Fruit fly (Drosophila melanogaster) whole organism, embryonic: ENCODE results near the gene CG34258.

Experiments used
- Atf6 ChIP-seq: fragments of 200-800 bp; sonication (Bioruptor generic); IDR thresholded peaks from 2 replicates; pipeline ENCODE4 v1.3.6; 2022; ENCODE audit warnings: missing biosample characterization, missing genetic modification characterization
- Blimp-1 ChIP-seq: fragments of 200-800 bp; sonication (Bioruptor generic); optimal IDR thresholded peaks from 3 replicates; lab custom pipeline; 2018; ENCODE audit warnings: missing biosample characterization, missing genetic modification characterization, mild to moderate bottlenecking, moderate library complexity, missing genetic modification reagents
- Bteb2 ChIP-seq: fragments of 200-800 bp; sonication (Bioruptor generic); optimal IDR thresholded peaks from 2 replicates; lab custom pipeline; 2016; ENCODE audit warnings: missing biosample characterization, missing genetic modification characterization
- CG10209 ChIP-seq: fragments of 200-800 bp; sonication (Bioruptor generic); optimal IDR thresholded peaks from 3 replicates; lab custom pipeline; 2017; ENCODE audit warnings: missing biosample characterization, mild to moderate bottlenecking, missing genetic modification characterization, missing genetic modification reagents
- CG10366 ChIP-seq: fragments of 200-800 bp; sonication (Bioruptor generic); IDR thresholded peaks from 2 replicates; pipeline ENCODE4 v1.3.6; 2022; ENCODE audit warnings: missing biosample characterization, missing genetic modification characterization
- CG11504 ChIP-seq: fragments of 200-800 bp; sonication (Bioruptor generic); optimal IDR thresholded peaks from 3 replicates; lab custom pipeline; 2019; ENCODE audit warnings: missing biosample characterization, mild to moderate bottlenecking, missing genetic modification characterization, moderate library complexity
- CG12744 ChIP-seq: fragments of 200-800 bp; sonication (Bioruptor generic); optimal IDR thresholded peaks from 2 replicates; lab custom pipeline; 2016; ENCODE audit warnings: missing biosample characterization, missing genetic modification characterization
- CG14441 ChIP-seq: fragments of 200-800 bp; sonication (Bioruptor generic); IDR thresholded peaks from 2 replicates; pipeline ENCODE4 v1.3.6; 2022; ENCODE audit warnings: missing biosample characterization, missing genetic modification characterization
- CG15269 ChIP-seq: fragments of 200-800 bp; sonication (Bioruptor generic); optimal IDR thresholded peaks from 2 replicates; lab custom pipeline; 2018; ENCODE audit warnings: missing biosample characterization, mild to moderate bottlenecking, missing genetic modification characterization, moderate library complexity
- CG15514 ChIP-seq: fragments of 200-800 bp; sonication (Bioruptor generic); optimal IDR thresholded peaks from 3 replicates; lab custom pipeline; 2017; ENCODE audit warnings: missing biosample characterization, missing genetic modification characterization, mild to moderate bottlenecking, moderate library complexity, missing genetic modification reagents
- CG17361 ChIP-seq: fragments of 200-800 bp; sonication (Bioruptor generic); IDR thresholded peaks from 3 replicates; pipeline ENCODE4 v1.3.6; 2022; ENCODE audit warnings: missing biosample characterization, missing genetic modification characterization
- CG1832 ChIP-seq: fragments of 200-800 bp; sonication (Bioruptor generic); optimal IDR thresholded peaks from 2 replicates; lab custom pipeline; 2017; ENCODE audit warnings: missing biosample characterization, mild to moderate bottlenecking, missing genetic modification characterization, inconsistent platforms
- CG2120 ChIP-seq: fragments of 200-800 bp; sonication (Bioruptor generic); optimal IDR thresholded peaks from 3 replicates; lab custom pipeline; 2016; ENCODE audit warnings: missing biosample characterization, missing genetic modification characterization
- CG2875 ChIP-seq: fragments of 200-800 bp; sonication (Bioruptor generic); optimal IDR thresholded peaks from 2 replicates; lab custom pipeline; 2017; ENCODE audit warnings: missing biosample characterization, mild to moderate bottlenecking, missing genetic modification characterization, missing genetic modification reagents
- CG31441 ChIP-seq: fragments of 200-800 bp; sonication (Bioruptor generic); IDR thresholded peaks from 2 replicates; pipeline ENCODE4 v1.3.6; 2022; ENCODE audit warnings: missing biosample characterization, missing genetic modification characterization
- CG32532 ChIP-seq: fragments of 200-800 bp; sonication (Bioruptor generic); IDR thresholded peaks from 2 replicates; pipeline ENCODE4 v1.3.6; 2022; ENCODE audit warnings: missing biosample characterization, missing genetic modification characterization
- CG32767 ChIP-seq: fragments of 200-800 bp; sonication (Bioruptor generic); IDR thresholded peaks from 2 replicates; pipeline ENCODE4 v1.3.6; 2022; ENCODE audit warnings: missing biosample characterization, missing genetic modification characterization
- CG3281 ChIP-seq: fragments of 200-800 bp; sonication (Bioruptor generic); optimal IDR thresholded peaks from 3 replicates; lab custom pipeline; 2017; ENCODE audit warnings: missing biosample characterization, mild to moderate bottlenecking, missing genetic modification characterization
- CG33557 ChIP-seq: fragments of 200-800 bp; sonication (Bioruptor generic); optimal IDR thresholded peaks from 2 replicates; lab custom pipeline; 2019; ENCODE audit warnings: missing biosample characterization, mild to moderate bottlenecking, missing genetic modification characterization, moderate library complexity
- CG6689 ChIP-seq: fragments of 200-800 bp; sonication (Bioruptor generic); IDR thresholded peaks from 2 replicates; pipeline ENCODE4 v1.3.6; 2022; ENCODE audit warnings: missing biosample characterization, missing genetic modification characterization
- CG7556 ChIP-seq: fragments of 200-800 bp; sonication (Bioruptor generic); optimal IDR thresholded peaks from 2 replicates; lab custom pipeline; 2017; ENCODE audit warnings: missing biosample characterization, mild to moderate bottlenecking, missing genetic modification characterization
- CG8765 ChIP-seq: fragments of 200-800 bp; sonication (Bioruptor generic); IDR thresholded peaks from 2 replicates; pipeline ENCODE4 v1.3.6; 2022; ENCODE audit warnings: missing biosample characterization, missing genetic modification characterization
- CG9437 ChIP-seq: fragments of 200-800 bp; sonication (Bioruptor generic); optimal IDR thresholded peaks from 2 replicates; lab custom pipeline; 2018; ENCODE audit warnings: missing biosample characterization, mild to moderate bottlenecking, missing genetic modification characterization
- CoRest ChIP-seq: fragments of 200-800 bp; sonication (Bioruptor generic); optimal IDR thresholded peaks from 3 replicates; lab custom pipeline; 2018; ENCODE audit warnings: missing biosample characterization, mild to moderate bottlenecking, missing genetic modification characterization, moderate library complexity
- Eip74EF ChIP-seq, 2 experiments: fragments of 200-800 bp in 1 of 2; fragments of >200 bp in 1 of 2; sonication (Bioruptor generic) in 1 of 2; optimal IDR thresholded peaks; 2 replicates each; lab custom pipeline; 2017 to 2019; ENCODE audit warnings: missing biosample characterization in 2 of 2, missing genetic modification characterization in 2 of 2, mild to moderate bottlenecking in 1 of 2, moderate library complexity in 1 of 2
- Hmr ChIP-seq: fragments of 200-800 bp; sonication (Bioruptor generic); optimal IDR thresholded peaks from 3 replicates; lab custom pipeline; 2017; ENCODE audit warnings: mild to moderate bottlenecking, missing biosample characterization, missing genetic modification reagents, missing genetic modification characterization
- Hr51 ChIP-seq, 2 experiments: fragments of 200-800 bp; sonication (Bioruptor generic); optimal IDR thresholded peaks; 2 replicates in 1 of 2; 3 replicates in 1 of 2; lab custom pipeline; 2016 to 2018; ENCODE audit warnings: missing biosample characterization in 2 of 2, missing genetic modification characterization in 2 of 2, mild to moderate bottlenecking in 1 of 2, moderate library complexity in 1 of 2
- Med ChIP-seq: fragments of 200-800 bp; sonication (Bioruptor generic); peaks from one replicate; lab custom pipeline; 2016; ENCODE audit warnings: missing biosample characterization, missing genetic modification characterization, mild to moderate bottlenecking, inconsistent platforms, moderate library complexity
- Meics ChIP-seq: fragments of 200-800 bp; sonication (Bioruptor generic); optimal IDR thresholded peaks from 2 replicates; lab custom pipeline; 2017; ENCODE audit warnings: missing biosample characterization, mild to moderate bottlenecking, missing genetic modification characterization
- PHDP ChIP-seq: fragments of 200-800 bp; sonication (Bioruptor generic); optimal IDR thresholded peaks from 3 replicates; lab custom pipeline; 2018; ENCODE audit warnings: missing biosample characterization, mild to moderate bottlenecking, missing genetic modification characterization, moderate library complexity
- Rfx ChIP-seq: fragments of 200-800 bp; sonication (Bioruptor generic); IDR thresholded peaks from 2 replicates; pipeline ENCODE4 v1.3.6; 2022; ENCODE audit warnings: missing biosample characterization, missing genetic modification characterization
- Sox100B ChIP-seq: fragments of 200-800 bp; sonication (Bioruptor generic); optimal IDR thresholded peaks from 3 replicates; lab custom pipeline; 2018; ENCODE audit warnings: missing biosample characterization, mild to moderate bottlenecking, missing genetic modification characterization
- Sox102F ChIP-seq: fragments of 200-800 bp; sonication (Bioruptor generic); optimal IDR thresholded peaks from 2 replicates; lab custom pipeline; 2018; ENCODE audit warnings: missing biosample characterization, mild to moderate bottlenecking, missing genetic modification characterization, moderate library complexity
- Trl ChIP-seq, 3 experiments: fragments of >200 bp in 2 of 3; fragments of 200-800 bp in 1 of 3; sonication (Bioruptor generic) in 1 of 3; optimal IDR thresholded peaks; 2 replicates in 1 of 3; 3 replicates in 2 of 3; lab custom pipeline; 2016 to 2017; ENCODE audit warnings: missing biosample characterization in 1 of 3, missing genetic modification characterization in 1 of 3
- ash1 ChIP-seq: fragments of 200-800 bp; sonication (Bioruptor generic); optimal IDR thresholded peaks from 2 replicates; lab custom pipeline; 2018; ENCODE audit warnings: missing biosample characterization, mild to moderate bottlenecking, missing genetic modification characterization
- cg ChIP-seq: fragments of 200-800 bp; sonication (Bioruptor generic); optimal IDR thresholded peaks from 3 replicates; lab custom pipeline; 2019; ENCODE audit warnings: missing biosample characterization, mild to moderate bottlenecking, missing genetic modification characterization, moderate library complexity
- chif ChIP-seq, 2 experiments: fragments of 200-800 bp; sonication (Bioruptor generic); optimal IDR thresholded peaks; 3 replicates each; lab custom pipeline; 2016; ENCODE audit warnings: missing biosample characterization in 2 of 2, missing genetic modification characterization in 2 of 2
- chinmo ChIP-seq: fragments of 200-800 bp; sonication (Bioruptor generic); IDR thresholded peaks from 4 replicates; pipeline ENCODE4 v1.3.6; 2022; ENCODE audit warnings: missing biosample characterization, missing genetic modification characterization; ENCODE audit not compliant: partially characterized antibody
- gem ChIP-seq: fragments of 200-800 bp; sonication (Bioruptor generic); optimal IDR thresholded peaks from 2 replicates; lab custom pipeline; 2019; ENCODE audit warnings: missing biosample characterization, mild to moderate bottlenecking, missing genetic modification characterization, moderate library complexity
- lab ChIP-seq: fragments of 200-800 bp; sonication (Bioruptor generic); optimal IDR thresholded peaks from 3 replicates; lab custom pipeline; 2017; ENCODE audit warnings: missing biosample characterization, missing genetic modification characterization, mild to moderate bottlenecking, moderate library complexity, missing genetic modification reagents
- lilli ChIP-seq: fragments of 200-800 bp; sonication (Bioruptor generic); optimal IDR thresholded peaks from 3 replicates; lab custom pipeline; 2016; ENCODE audit warnings: missing biosample characterization, missing genetic modification characterization
- otp ChIP-seq: fragments of 200-800 bp; sonication (Bioruptor generic); IDR thresholded peaks from 3 replicates; pipeline ENCODE4, ENCODE4 v1.3.6; 2022; ENCODE audit warnings: missing biosample characterization, missing genetic modification characterization
- rib ChIP-seq: fragments of 200-800 bp; sonication (Bioruptor generic); IDR thresholded peaks from 2 replicates; pipeline ENCODE4 v1.3.6; 2022; ENCODE audit warnings: missing biosample characterization, missing genetic modification characterization
- row ChIP-seq: fragments of 200-800 bp; sonication (Bioruptor generic); IDR thresholded peaks from 3 replicates; pipeline ENCODE4 v1.3.6; 2022; ENCODE audit warnings: missing biosample characterization, missing genetic modification characterization
- sd ChIP-seq: fragments of 200-800 bp; sonication (Bioruptor generic); optimal IDR thresholded peaks from 3 replicates; lab custom pipeline; 2018; ENCODE audit warnings: missing biosample characterization, mild to moderate bottlenecking, missing genetic modification characterization, moderate library complexity
- seq ChIP-seq: fragments of 200-800 bp; sonication (Bioruptor generic); IDR thresholded peaks from 2 replicates; pipeline ENCODE4 v1.3.6; 2022; ENCODE audit warnings: missing biosample characterization, missing genetic modification characterization
- sqz ChIP-seq: fragments of 200-800 bp; sonication (Bioruptor generic); optimal IDR thresholded peaks from 3 replicates; lab custom pipeline; 2018; ENCODE audit warnings: missing biosample characterization, mild to moderate bottlenecking, missing genetic modification characterization

CG34258 gene

dm6 chr3L:19929051-19929718 is 22.6 kb downstream of the CG34258 start:
- TF ChIP-seq CG11504 (tag; lab: Kevin White, UChicago) (peak; percentile 35), CG32767 (GFP tag; lab: Robert Waterston, UW) (peak; percentile 9; the same call in 1 of the 2 replicates), Trl (optimal IDR thresholded peaks at IDR 0.05; lab: Kevin White, UChicago) (peak in 1 of 2 experiments; percentile 78), Trl (GFP tag; optimal IDR thresholded peaks at IDR 0.05; lab: Kevin White, UChicago) (no peak), CG15269 (tag; lab: Kevin White, UChicago) (peak; percentile 44), Sox100B (GFP tag; lab: Kevin White, UChicago) (peak; percentile 3), Sox102F (GFP tag; lab: Kevin White, UChicago) (peak; percentile 43), CG10366 (GFP tag; lab: Robert Waterston, UW) (no peak), Hr51 (GFP tag; optimal IDR thresholded peaks at IDR 0.05; lab: Kevin White, UChicago) (peak in 1 of 2 experiments; percentile 43), seq (GFP tag; lab: Robert Waterston, UW) (0 out of 2 replicates have a peak, but pooled peaks have one; percentile 7), Blimp-1 (peak; percentile 28), Atf6 (GFP tag; lab: Robert Waterston, UW) (0 out of 2 replicates have a peak, but pooled peaks have one; percentile 15), cg (GFP tag; lab: Kevin White, UChicago) (peak; percentile 77), CG15514 (GFP tag; lab: Kevin White, UChicago) (peak; percentile 7), ash1 (no peak), Rfx (GFP tag; lab: Robert Waterston, UW) (0 out of 2 replicates have a peak, but pooled peaks have one; percentile 7), CG2875 (no peak), CG10209 (GFP tag; lab: Kevin White, UChicago) (peak; percentile 40), lab (peak; percentile 11), Eip74EF (GFP tag; optimal IDR thresholded peaks at IDR 0.05; lab: Kevin White, UChicago) (peak in 1 of 2 experiments; percentile 16), Meics (peak; percentile 10), CoRest (tag; lab: Kevin White, UChicago) (peak; percentile 34), CG14441 (GFP tag; lab: Robert Waterston, UW) (0 out of 2 replicates have a peak, but pooled peaks have one; percentile 5), CG32532 (GFP tag; lab: Robert Waterston, UW) (0 out of 2 replicates have a peak, but pooled peaks have one; percentile 31), sqz (peak; percentile 92), CG8765 (GFP tag; lab: Robert Waterston, UW) (no peak), CG1832 (GFP tag; lab: Kevin White, UChicago) (peak; percentile 88), lilli (GFP tag; lab: Kevin White, UChicago) (peak; percentile 21), CG33557 (GFP tag; lab: Kevin White, UChicago) (peak; percentile 16), gem (tag; lab: Kevin White, UChicago) (peak; percentile 58), sd (tag; lab: Kevin White, UChicago) (peak; percentile 88), otp (GFP tag; lab: Robert Waterston, UW) (no peak), CG31441 (no peak), CG12744 (GFP tag; lab: Kevin White, UChicago) (no peak), CG7556 (peak; percentile 34), PHDP (tag; lab: Kevin White, UChicago) (peak; percentile 32), chinmo (GFP tag; lab: Robert Waterston, UW) (peak; percentile 74; the same call in 1 of the 4 replicates), CG9437 (peak; percentile 31), Hmr (GFP tag; lab: Kevin White, UChicago) (peak; percentile 21), CG3281 (GFP tag; lab: Kevin White, UChicago) (peak; percentile 35), CG6689 (GFP tag; lab: Robert Waterston, UW) (no peak), CG2120 (peak; percentile 60), CG17361 (GFP tag; lab: Robert Waterston, UW) (peak; percentile 39; the same call in 1 of the 3 replicates), Bteb2 (GFP tag; lab: Kevin White, UChicago) (peak; percentile 40), chif (GFP tag; optimal IDR thresholded peaks at IDR 0.05; lab: Kevin White, UChicago) (no peak), Med (GFP tag; lab: Kevin White, UChicago) (peak; percentile 59), row (GFP tag; lab: Robert Waterston, UW) (peak; percentile 39), rib (0 out of 2 replicates have a peak, but pooled peaks have one; percentile 12)
